Worm (Caenorhabditis elegans): Measurements from ENCODE around the gene egli-1.

DNA sequence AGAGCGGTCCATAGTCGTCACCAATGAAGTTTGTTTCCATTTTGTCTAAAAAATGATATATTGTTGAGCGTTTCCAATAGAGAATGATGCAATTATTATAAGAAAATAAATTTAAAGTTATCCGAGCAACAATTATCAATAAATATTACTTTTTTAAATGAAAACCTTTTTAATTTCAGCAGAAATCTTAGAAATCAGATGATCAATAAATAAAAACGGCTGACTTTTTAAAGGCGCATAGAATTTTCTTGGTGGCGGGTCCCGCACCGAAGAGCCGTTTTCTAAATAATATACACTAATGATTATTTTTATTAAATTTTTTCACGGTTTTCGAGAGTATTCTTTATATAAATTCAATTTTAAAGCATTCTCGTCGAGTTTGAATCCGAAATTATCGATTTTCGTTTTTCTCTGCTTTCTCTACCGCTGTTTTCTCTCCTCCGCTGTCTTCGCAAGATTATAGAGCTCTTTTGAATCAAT lies 850 bp upstream of the egli-1 start, which contains the start of gene rab-39:
- no peak for TF ChIP-seq ztf-11 (tag; optimal IDR thresholded peaks at IDR 0.05)
- no peak for TF ChIP-seq nhr-28 (tag; optimal IDR thresholded peaks at IDR 0.05)
- TF ChIP-seq lin-13 (tag; optimal IDR thresholded peaks at IDR 0.05): no peak
- no peak for TF ChIP-seq unc-62 (GFP tag; optimal IDR thresholded peaks at IDR 0.05)
- no peak for TF ChIP-seq snpc-4 (tag; optimal IDR thresholded peaks at IDR 0.05)
- TF ChIP-seq lsy-2 (tag; optimal IDR thresholded peaks at IDR 0.05): peak; percentile 12
- no peak for TF ChIP-seq elt-3 (tag; optimal IDR thresholded peaks at IDR 0.05)
- TF ChIP-seq ceh-43 (GFP tag; optimal IDR thresholded peaks at IDR 0.05): no peak
- no peak for TF ChIP-seq mls-2 (tag; optimal IDR thresholded peaks at IDR 0.05)
- TF ChIP-seq mab-5 (tag; optimal IDR thresholded peaks at IDR 0.05): no peak
- no peak for TF ChIP-seq zip-8 (tag; optimal IDR thresholded peaks at IDR 0.05)
- TF ChIP-seq elt-1 (tag; optimal IDR thresholded peaks at IDR 0.05; ENCODE audit: borderline replicate concordance, insufficient read depth): no peak
- TF ChIP-seq pha-4 (tag; optimal IDR thresholded peaks at IDR 0.05): no peak
